Worm (Caenorhabditis elegans): ENCODE measurements around the gene F53A9.1.

Gene F53A9.1

ce11 chrX:8752546-8752945 is 41.2 kb downstream of the F53A9.1 start:
- no peak for TF ChIP-seq T22C8.4 (GFP tag; IDR thresholded peaks at IDR 0.05)
- TF ChIP-seq ztf-23 (GFP tag; IDR thresholded peaks at IDR 0.05), result no peak
- TF ChIP-seq med-1 (GFP tag; optimal IDR thresholded peaks at IDR 0.05; ENCODE audit: insufficient read depth), result no peak
- TF ChIP-seq flt-1 (GFP tag; IDR thresholded peaks at IDR 0.05), result no peak
- no peak for TF ChIP-seq ref-1 (GFP tag; conservative IDR thresholded peaks at IDR 0.05)
- no peak for TF ChIP-seq ztf-29 (GFP tag; IDR thresholded peaks at IDR 0.05)
- no peak for TF ChIP-seq tab-1 (GFP tag; IDR thresholded peaks at IDR 0.05)
- TF ChIP-seq klf-2 (GFP tag; conservative IDR thresholded peaks at IDR 0.05), result no peak
- no peak for TF ChIP-seq cog-1 (tag; optimal IDR thresholded peaks at IDR 0.05)

- TF ChIP-seq ref-1 (GFP tag; conservative IDR thresholded peaks at IDR 0.05), result no peak
- TF ChIP-seq cog-1 (tag; optimal IDR thresholded peaks at IDR 0.05), result no peak
- TF ChIP-seq T22C8.4 (GFP tag; IDR thresholded peaks at IDR 0.05), result no peak
- no peak for TF ChIP-seq tab-1 (GFP tag; IDR thresholded peaks at IDR 0.05)
- no peak for TF ChIP-seq ztf-29 (GFP tag; IDR thresholded peaks at IDR 0.05)
- no peak for TF ChIP-seq flt-1 (GFP tag; IDR thresholded peaks at IDR 0.05)
- no peak for TF ChIP-seq klf-2 (GFP tag; conservative IDR thresholded peaks at IDR 0.05)
- no peak for TF ChIP-seq med-1 (GFP tag; optimal IDR thresholded peaks at IDR 0.05; ENCODE audit: insufficient read depth)
- no peak for TF ChIP-seq ztf-23 (GFP tag; IDR thresholded peaks at IDR 0.05)
These were observed 42.9 kb downstream of the F53A9.1 start for ce11 chrX:8754285-8754795.

ce11 chrX:8755987-8756386 is 44.6 kb downstream of the F53A9.1 start:
- TF ChIP-seq cog-1 (tag; optimal IDR thresholded peaks at IDR 0.05), result no peak

- TF ChIP-seq ref-1 (GFP tag; conservative IDR thresholded peaks at IDR 0.05), result no peak
- TF ChIP-seq ztf-29 (GFP tag; IDR thresholded peaks at IDR 0.05), result no peak
- no peak for TF ChIP-seq tab-1 (GFP tag; IDR thresholded peaks at IDR 0.05)
- no peak for TF ChIP-seq klf-2 (GFP tag; conservative IDR thresholded peaks at IDR 0.05)
- no peak for TF ChIP-seq flt-1 (GFP tag; IDR thresholded peaks at IDR 0.05)
- TF ChIP-seq T22C8.4 (GFP tag; IDR thresholded peaks at IDR 0.05), result no peak
- no peak for TF ChIP-seq ztf-23 (GFP tag; IDR thresholded peaks at IDR 0.05)
- TF ChIP-seq med-1 (GFP tag; optimal IDR thresholded peaks at IDR 0.05; ENCODE audit: insufficient read depth), result no peak
- no peak for TF ChIP-seq cog-1 (tag; optimal IDR thresholded peaks at IDR 0.05)
These were observed 49.7 kb downstream of the F53A9.1 start for ce11 chrX:8761060-8761459.
